Worm (Caenorhabditis elegans): ENCODE measurements around the gene jmjd-4.

ce11 chrIII:10367355-10367909 is 33.6 kb upstream of the jmjd-4 start:
- no peak for TF ChIP-seq nhr-77 (tag; optimal IDR thresholded peaks at IDR 0.05)
- TF ChIP-seq ztf-4 (tag; optimal IDR thresholded peaks at IDR 0.05): no peak
- TF ChIP-seq unc-39 (tag; optimal IDR thresholded peaks at IDR 0.05): no peak
- TF ChIP-seq ceh-28 (tag; optimal IDR thresholded peaks at IDR 0.05): no peak
- TF ChIP-seq elt-1 (tag; optimal IDR thresholded peaks at IDR 0.05): no peak
- TF ChIP-seq nhr-76 (tag; optimal IDR thresholded peaks at IDR 0.05): no peak
- TF ChIP-seq fos-1 (tag; optimal IDR thresholded peaks at IDR 0.05): no peak
- no peak for TF ChIP-seq tbx-2 (tag; optimal IDR thresholded peaks at IDR 0.05)
- TF ChIP-seq ama-1 (optimal IDR thresholded peaks at IDR 0.05): no peak
- TF ChIP-seq ceh-82 (tag; optimal IDR thresholded peaks at IDR 0.05): no peak

All from whole organism, L3 larva.